Fruit fly (Drosophila melanogaster) whole organism, embryonic: ENCODE measurements around the gene CG32195.

Experiments
- Adf1 ChIP-seq: fragments of 200-800 bp; sonication (Bioruptor generic); IDR thresholded peaks from 2 replicates; pipeline ENCODE4 v1.3.6; 2022; ENCODE audit warnings: missing biosample characterization, missing genetic modification characterization
- CG10565 ChIP-seq: fragments of 200-800 bp; sonication (Bioruptor generic); optimal IDR thresholded peaks from 3 replicates; lab custom pipeline; 2016; ENCODE audit warnings: missing biosample characterization, mild to moderate bottlenecking, missing genetic modification characterization
- CG11085 ChIP-seq: fragments of 200-800 bp; sonication (Bioruptor generic); IDR thresholded peaks from 2 replicates; pipeline ENCODE4 v1.3.6; 2022; ENCODE audit warnings: missing biosample characterization, missing genetic modification characterization
- CG11560 ChIP-seq: fragments of 200-800 bp; sonication (Bioruptor generic); IDR thresholded peaks from 3 replicates; pipeline ENCODE4 v1.3.6; 2022; ENCODE audit warnings: missing biosample characterization, missing genetic modification characterization
- CG12659 ChIP-seq: fragments of 200-800 bp; sonication (Bioruptor generic); optimal IDR thresholded peaks from 3 replicates; lab custom pipeline; 2017; ENCODE audit warnings: mild to moderate bottlenecking, missing biosample characterization, missing genetic modification reagents, missing genetic modification characterization
- CG14014 ChIP-seq: fragments of 200-800 bp; sonication (Bioruptor generic); IDR thresholded peaks from 2 replicates; pipeline ENCODE4 v1.3.6; 2022; ENCODE audit warnings: missing biosample characterization, missing genetic modification characterization
- CG14441 ChIP-seq: fragments of 200-800 bp; sonication (Bioruptor generic); IDR thresholded peaks from 2 replicates; pipeline ENCODE4 v1.3.6; 2022; ENCODE audit warnings: missing biosample characterization, missing genetic modification characterization
- CG17802 ChIP-seq: fragments of 200-800 bp; sonication (Bioruptor generic); optimal IDR thresholded peaks from 2 replicates; lab custom pipeline; 2018; ENCODE audit warnings: missing biosample characterization, mild to moderate bottlenecking, missing genetic modification characterization, moderate library complexity
- CG3065 ChIP-seq: fragments of 200-800 bp; sonication (Bioruptor generic); optimal IDR thresholded peaks from 2 replicates; lab custom pipeline; 2016; ENCODE audit warnings: missing biosample characterization, missing genetic modification characterization
- CG31441 ChIP-seq: fragments of 200-800 bp; sonication (Bioruptor generic); IDR thresholded peaks from 2 replicates; pipeline ENCODE4 v1.3.6; 2022; ENCODE audit warnings: missing biosample characterization, missing genetic modification characterization
- CG4820 ChIP-seq: fragments of 200-800 bp; sonication (Bioruptor generic); optimal IDR thresholded peaks from 3 replicates; lab custom pipeline; 2016; ENCODE audit warnings: missing biosample characterization, missing genetic modification characterization
- CG5180 ChIP-seq: fragments of 200-800 bp; sonication (Bioruptor generic); optimal IDR thresholded peaks from 3 replicates; lab custom pipeline; 2017; ENCODE audit warnings: missing biosample characterization, missing genetic modification characterization, mild to moderate bottlenecking, moderate library complexity, missing genetic modification reagents
- CG6654 ChIP-seq: fragments of 200-800 bp; sonication (Bioruptor generic); optimal IDR thresholded peaks from 2 replicates; lab custom pipeline; 2017; ENCODE audit warnings: missing biosample characterization, mild to moderate bottlenecking, missing genetic modification characterization
- CG6854 ChIP-seq: fragments of 200-800 bp; sonication (Bioruptor generic); optimal IDR thresholded peaks from 3 replicates; lab custom pipeline; 2017; ENCODE audit warnings: missing biosample characterization, mild to moderate bottlenecking, missing genetic modification characterization
- CG7556 ChIP-seq: fragments of 200-800 bp; sonication (Bioruptor generic); optimal IDR thresholded peaks from 2 replicates; lab custom pipeline; 2017; ENCODE audit warnings: missing biosample characterization, mild to moderate bottlenecking, missing genetic modification characterization
- CG8281 ChIP-seq: fragments of 200-800 bp; sonication (Bioruptor generic); optimal IDR thresholded peaks from 2 replicates; lab custom pipeline; 2018; ENCODE audit warnings: missing biosample characterization, mild to moderate bottlenecking, missing genetic modification characterization, moderate library complexity
- CG8765 ChIP-seq: fragments of 200-800 bp; sonication (Bioruptor generic); IDR thresholded peaks from 2 replicates; pipeline ENCODE4 v1.3.6; 2022; ENCODE audit warnings: missing biosample characterization, missing genetic modification characterization
- CG9876 ChIP-seq: fragments of 200-800 bp; sonication (Bioruptor generic); optimal IDR thresholded peaks from 2 replicates; lab custom pipeline; 2016; ENCODE audit warnings: missing biosample characterization, missing genetic modification characterization
- Dll ChIP-seq: fragments of 200-800 bp; sonication (Bioruptor generic); IDR thresholded peaks from 4 replicates; pipeline ENCODE4 v1.3.6; 2022; ENCODE audit warnings: missing biosample characterization, missing genetic modification characterization; ENCODE audit not compliant: partially characterized antibody
- Doc3 ChIP-seq: fragments of 200-800 bp; sonication (Bioruptor generic); IDR thresholded peaks from 3 replicates; pipeline ENCODE4 v1.3.6; 2022; ENCODE audit warnings: missing biosample characterization, missing genetic modification characterization; ENCODE audit not compliant: partially characterized antibody
- HLH4C ChIP-seq: fragments of 200-800 bp; sonication (Bioruptor generic); IDR thresholded peaks from 3 replicates; pipeline ENCODE4 v1.3.6; 2022; ENCODE audit warnings: missing biosample characterization, missing genetic modification characterization; ENCODE audit not compliant: partially characterized antibody
- Hand ChIP-seq: fragments of 200-800 bp; sonication (Bioruptor generic); optimal IDR thresholded peaks from 2 replicates; lab custom pipeline; 2017; ENCODE audit warnings: mild to moderate bottlenecking, missing biosample characterization, missing genetic modification reagents, missing genetic modification characterization
- Jarid2 ChIP-seq: fragments of 200-800 bp; sonication (Bioruptor generic); optimal IDR thresholded peaks from 3 replicates; lab custom pipeline; 2017; ENCODE audit warnings: mild to moderate bottlenecking, missing biosample characterization, missing genetic modification reagents, missing genetic modification characterization
- Lpt ChIP-seq: fragments of >200 bp; optimal IDR thresholded peaks from 2 replicates; lab custom pipeline; 2018; ENCODE audit warnings: missing biosample characterization, missing genetic modification characterization
- NC2β ChIP-seq: fragments of 200-800 bp; sonication (Bioruptor generic); optimal IDR thresholded peaks from 2 replicates; lab custom pipeline; 2016; ENCODE audit warnings: missing biosample characterization, missing genetic modification characterization
- Scr ChIP-seq: fragments of 200-800 bp; sonication (Bioruptor generic); IDR thresholded peaks from 2 replicates; pipeline ENCODE4 v1.3.6; 2022; ENCODE audit warnings: missing biosample characterization, missing genetic modification characterization; ENCODE audit not compliant: partially characterized antibody
- Ssrp ChIP-seq: fragments of 200-800 bp; sonication (Bioruptor generic); optimal IDR thresholded peaks from 2 replicates; lab custom pipeline; 2018; ENCODE audit warnings: missing biosample characterization, mild to moderate bottlenecking, missing genetic modification characterization, moderate library complexity
- Trl ChIP-seq, 3 experiments: fragments of >200 bp in 2 of 3; fragments of 200-800 bp in 1 of 3; sonication (Bioruptor generic) in 1 of 3; optimal IDR thresholded peaks; 2 replicates in 1 of 3; 3 replicates in 2 of 3; lab custom pipeline; 2016 to 2017; ENCODE audit warnings: missing biosample characterization in 1 of 3, missing genetic modification characterization in 1 of 3
- Xbp1 ChIP-seq: fragments of 200-800 bp; sonication (Bioruptor generic); optimal IDR thresholded peaks from 3 replicates; lab custom pipeline; 2016; ENCODE audit warnings: missing biosample characterization, mild to moderate bottlenecking, missing genetic modification characterization
- ac ChIP-seq: fragments of 200-800 bp; sonication (Bioruptor generic); optimal IDR thresholded peaks from 3 replicates; lab custom pipeline; 2017; ENCODE audit warnings: missing biosample characterization, mild to moderate bottlenecking, missing genetic modification characterization
- corto ChIP-seq: fragments of 200-800 bp; sonication (Bioruptor generic); optimal IDR thresholded peaks from 2 replicates; lab custom pipeline; 2016; ENCODE audit warnings: missing biosample characterization, mild to moderate bottlenecking, missing genetic modification characterization, moderate library complexity
- crc ChIP-seq: fragments of 200-800 bp; sonication (Bioruptor generic); optimal IDR thresholded peaks from 2 replicates; lab custom pipeline; 2016; ENCODE audit warnings: missing biosample characterization, missing genetic modification characterization
- danr ChIP-seq: fragments of 200-800 bp; sonication (Bioruptor generic); IDR thresholded peaks from 2 replicates; pipeline ENCODE4 v1.3.6; 2022; ENCODE audit warnings: missing biosample characterization, missing genetic modification characterization
- gem ChIP-seq: fragments of 200-800 bp; sonication (Bioruptor generic); optimal IDR thresholded peaks from 2 replicates; lab custom pipeline; 2019; ENCODE audit warnings: missing biosample characterization, mild to moderate bottlenecking, missing genetic modification characterization, moderate library complexity
- gfzf ChIP-seq: fragments of 200-800 bp; sonication (Bioruptor generic); optimal IDR thresholded peaks from 2 replicates; lab custom pipeline; 2016; ENCODE audit warnings: missing biosample characterization, mild to moderate bottlenecking, missing genetic modification characterization, moderate library complexity
- grn ChIP-seq: fragments of 200-800 bp; sonication (Bioruptor generic); optimal IDR thresholded peaks from 3 replicates; lab custom pipeline; 2017; ENCODE audit warnings: missing biosample characterization, missing genetic modification characterization
- jigr1 ChIP-seq: fragments of 200-800 bp; sonication (Bioruptor generic); IDR thresholded peaks from 3 replicates; pipeline ENCODE4 v1.3.6; 2022; ENCODE audit warnings: missing biosample characterization, missing genetic modification characterization
- kay ChIP-seq: fragments of 200-800 bp; sonication (Bioruptor generic); optimal IDR thresholded peaks from 2 replicates; lab custom pipeline; 2016; ENCODE audit warnings: missing biosample characterization, missing genetic modification characterization
- luna ChIP-seq: fragments of 200-800 bp; sonication (Bioruptor generic); optimal IDR thresholded peaks from 2 replicates; lab custom pipeline; 2016; ENCODE audit warnings: missing biosample characterization, missing genetic modification characterization
- nerfin-2 ChIP-seq: fragments of 200-800 bp; sonication (Bioruptor generic); IDR thresholded peaks from 2 replicates; pipeline ENCODE4 v1.3.6; 2022; ENCODE audit warnings: missing biosample characterization, missing genetic modification characterization; ENCODE audit not compliant: partially characterized antibody
- peb ChIP-seq: fragments of 200-800 bp; sonication (Bioruptor generic); IDR thresholded peaks from 2 replicates; pipeline ENCODE4 v1.3.6; 2022; ENCODE audit warnings: missing biosample characterization, missing genetic modification characterization
- pfk ChIP-seq: fragments of 200-800 bp; sonication (Bioruptor generic); optimal IDR thresholded peaks from 2 replicates; lab custom pipeline; 2018; ENCODE audit warnings: missing biosample characterization, mild to moderate bottlenecking, missing genetic modification characterization, moderate library complexity
- pros ChIP-seq: fragments of 200-800 bp; sonication (Bioruptor generic); optimal IDR thresholded peaks from 3 replicates; lab custom pipeline; 2019; ENCODE audit warnings: missing biosample characterization, mild to moderate bottlenecking, missing genetic modification characterization, moderate library complexity
- sd ChIP-seq: fragments of 200-800 bp; sonication (Bioruptor generic); optimal IDR thresholded peaks from 3 replicates; lab custom pipeline; 2018; ENCODE audit warnings: missing biosample characterization, mild to moderate bottlenecking, missing genetic modification characterization, moderate library complexity
- sna ChIP-seq: fragments of 200-800 bp; sonication (Bioruptor generic); IDR thresholded peaks from 2 replicates; pipeline ENCODE4 v1.3.6; 2022; ENCODE audit warnings: missing biosample characterization, missing genetic modification characterization; ENCODE audit not compliant: partially characterized antibody
- sr ChIP-seq: fragments of 200-800 bp; sonication (Bioruptor generic); IDR thresholded peaks from 3 replicates; pipeline ENCODE4 v1.3.6; 2022; ENCODE audit warnings: missing biosample characterization, missing genetic modification characterization
- tgo ChIP-seq: fragments of 200-800 bp; sonication (Bioruptor generic); IDR thresholded peaks from 3 replicates; pipeline ENCODE4 v1.3.6; 2022; ENCODE audit warnings: missing biosample characterization, missing genetic modification characterization
- tio ChIP-seq: fragments of 200-800 bp; sonication (Bioruptor generic); optimal IDR thresholded peaks from 2 replicates; lab custom pipeline; 2017; ENCODE audit warnings: missing biosample characterization, missing genetic modification characterization, inconsistent platforms
- zen2 ChIP-seq: fragments of 200-800 bp; sonication (Bioruptor generic); IDR thresholded peaks from 3 replicates; pipeline ENCODE4 v1.3.6; 2022; ENCODE audit warnings: missing biosample characterization, missing genetic modification characterization; ENCODE audit not compliant: partially characterized antibody
- zfh2 ChIP-seq: fragments of 200-800 bp; sonication (Bioruptor generic); optimal IDR thresholded peaks from 2 replicates; lab custom pipeline; 2016; ENCODE audit warnings: missing biosample characterization, missing genetic modification characterization

The CG32195 gene

DNA sequence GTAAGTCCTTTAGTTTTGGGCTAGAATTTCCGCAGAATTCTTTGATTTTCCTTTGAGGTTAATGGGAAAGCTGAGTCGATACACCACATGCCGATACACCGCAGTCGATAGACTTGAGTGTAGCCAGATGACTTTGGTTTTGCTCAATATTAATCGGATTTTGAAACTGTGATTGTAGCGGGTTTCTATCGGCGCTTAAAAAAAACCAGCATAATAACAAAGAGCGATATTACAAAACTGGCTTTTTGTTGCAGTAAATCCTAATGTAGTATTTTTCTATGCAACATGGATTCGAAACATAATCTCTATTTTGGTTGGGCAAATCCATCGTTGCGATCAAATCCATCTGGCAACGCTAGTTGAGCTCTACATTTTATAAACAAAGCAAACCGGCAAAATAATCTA, 3.3 kb upstream of the CG32195 start, which contains the start of the genes Polr3D and mus304 (continued):
- no peak for TF ChIP-seq zfh2 (GFP tag; lab: Kevin White, UChicago)
- peak; percentile 67 for TF ChIP-seq Dll (GFP tag; lab: Robert Waterston, UW)
- peak; percentile 38 for TF ChIP-seq gfzf (GFP tag; lab: Kevin White, UChicago)
- TF ChIP-seq Ssrp: no peak
- no peak for TF ChIP-seq CG11560
- TF ChIP-seq CG8281 (tag; lab: Kevin White, UChicago): no peak
- no peak for TF ChIP-seq Trl (optimal IDR thresholded peaks at IDR 0.05; lab: Kevin White, UChicago)
- peak; percentile 39 for TF ChIP-seq Trl (GFP tag; optimal IDR thresholded peaks at IDR 0.05; lab: Kevin White, UChicago)
- no peak for TF ChIP-seq crc (GFP tag; lab: Kevin White, UChicago)
- TF ChIP-seq sr (GFP tag; lab: Robert Waterston, UW): no peak
- no peak for TF ChIP-seq Lpt
- TF ChIP-seq CG31441 (GFP tag; lab: Robert Waterston, UW): no peak
- peak; percentile 59 for TF ChIP-seq sd (tag; lab: Kevin White, UChicago)
- TF ChIP-seq Scr: peak; percentile 58
- no peak for TF ChIP-seq pros
- no peak for TF ChIP-seq CG4820
- no peak for TF ChIP-seq CG8765
- TF ChIP-seq CG14014 (GFP tag; lab: Robert Waterston, UW): no peak
- no peak for TF ChIP-seq kay (GFP tag; lab: Kevin White, UChicago)
- no peak for TF ChIP-seq CG14441
- no peak for TF ChIP-seq tgo (GFP tag; lab: Robert Waterston, UW)
- TF ChIP-seq CG11085 (GFP tag; lab: Robert Waterston, UW): no peak
- TF ChIP-seq Jarid2 (GFP tag; lab: Kevin White, UChicago): no peak
- peak; percentile 27 for TF ChIP-seq Xbp1 (GFP tag; lab: Kevin White, UChicago)
- TF ChIP-seq pfk (GFP tag; lab: Kevin White, UChicago): no peak
- TF ChIP-seq NC2β (GFP tag; lab: Kevin White, UChicago): peak; percentile 11
- no peak for TF ChIP-seq tio
- TF ChIP-seq CG10565 (GFP tag; lab: Kevin White, UChicago): no peak
- TF ChIP-seq nerfin-2 (GFP tag; lab: Robert Waterston, UW): peak; percentile 66
- TF ChIP-seq Adf1 (GFP tag; lab: Robert Waterston, UW): no peak
- TF ChIP-seq danr: no peak
- peak; percentile 31 for TF ChIP-seq CG12659 (GFP tag; lab: Kevin White, UChicago)
- TF ChIP-seq CG5180: no peak
- TF ChIP-seq CG9876 (GFP tag; lab: Kevin White, UChicago): no peak
- TF ChIP-seq luna: no peak
- TF ChIP-seq peb (GFP tag; lab: Robert Waterston, UW): no peak
- TF ChIP-seq CG3065 (GFP tag; lab: Kevin White, UChicago): no peak
- no peak for TF ChIP-seq ac (GFP tag; lab: Kevin White, UChicago)
- no peak for TF ChIP-seq Hand (GFP tag; lab: Kevin White, UChicago)
- TF ChIP-seq CG17802 (tag; lab: Kevin White, UChicago): no peak
- TF ChIP-seq Doc3 (GFP tag; lab: Robert Waterston, UW): peak; percentile 57; the same call in 2 of the 3 replicates
- no peak for TF ChIP-seq CG6854 (GFP tag; lab: Kevin White, UChicago)
- peak; percentile 40 for TF ChIP-seq gem
- TF ChIP-seq CG6654 (GFP tag; lab: Kevin White, UChicago): no peak
- TF ChIP-seq grn (GFP tag; lab: Kevin White, UChicago): no peak
- TF ChIP-seq zen2: no peak; the same call in 2 of the 3 replicates
- TF ChIP-seq sna (GFP tag; lab: Robert Waterston, UW): 0 out of 2 replicates have a peak, but pooled peaks have one; percentile 28
- TF ChIP-seq jigr1: no peak
- peak; percentile 5 for TF ChIP-seq CG7556
- TF ChIP-seq HLH4C (GFP tag; lab: Robert Waterston, UW): peak; percentile 74
- no peak for TF ChIP-seq corto (GFP tag; lab: Kevin White, UChicago)
